Worm (Caenorhabditis elegans) whole organism, mixed stage, embryonic: ENCODE results near the gene gpa-7.

Experiments
- lsy-2 ChIP-seq: fragments of 150-350 bp; optimal IDR thresholded peaks from 2 replicates; lab custom pipeline; 2014; ENCODE audit warnings: missing biosample characterization, missing genetic modification characterization
- mep-1 ChIP-seq: fragments of 150-350 bp; optimal IDR thresholded peaks from 2 replicates; lab custom pipeline; 2017; ENCODE audit warnings: missing biosample characterization, missing genetic modification reagents, missing genetic modification characterization, inconsistent platforms
- sem-2 ChIP-seq: fragments of 200-800 bp; sonication (Bioruptor generic); optimal IDR thresholded peaks from 2 replicates; lab custom pipeline; 2018; ENCODE audit warnings: mild to moderate bottlenecking, missing genetic modification characterization, missing compliant biosample characterization

ce11 chrIV:10436401-10436800 lies 32.6 kb downstream of the gpa-7 start, which contains the start of gene ins-1:
- TF ChIP-seq sem-2 (no peak), lsy-2 (tag; lab: Kevin White, UChicago) (no peak), mep-1 (tag; lab: Kevin White, UChicago) (no peak)
